Worm (Caenorhabditis elegans): ENCODE data around the gene cutl-3.
A peak's percentile ranks its signal among the peaks of the same experiment; 100 is the strongest.

Gene cutl-3

DNA sequence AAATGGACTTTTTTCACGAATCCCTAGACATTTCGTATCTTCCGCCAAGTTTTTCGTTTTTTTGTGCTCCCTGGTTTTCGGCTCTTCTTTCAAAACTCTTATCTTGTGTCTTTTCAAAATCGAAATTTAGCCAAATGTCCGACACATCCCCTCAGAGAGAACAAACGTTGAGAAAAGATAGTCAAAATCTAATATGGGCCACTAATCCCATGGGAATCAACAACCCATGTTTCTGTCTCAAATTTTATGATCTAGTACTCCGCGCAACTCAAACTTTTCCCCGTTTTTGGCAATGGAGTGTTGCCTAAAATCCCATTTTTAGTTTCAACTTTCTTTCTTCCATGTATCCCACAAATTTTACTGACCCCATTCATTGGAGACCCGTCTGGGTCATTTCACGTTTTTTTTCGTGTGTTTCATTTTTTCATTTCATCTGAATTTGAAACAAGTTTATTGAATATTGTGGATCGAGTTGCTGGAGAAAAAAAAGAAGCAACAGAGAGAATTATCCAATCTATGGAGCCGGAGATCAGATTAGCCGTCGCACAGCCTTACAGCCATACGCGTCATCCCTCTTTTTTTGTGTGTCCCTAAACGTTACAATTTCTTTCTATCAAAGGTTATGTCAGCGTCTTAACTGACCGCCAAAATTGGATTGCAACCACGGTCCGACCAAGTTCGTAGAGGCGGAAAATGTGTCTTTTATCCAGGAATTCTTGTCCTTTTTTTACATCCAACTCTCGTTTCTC lies 12.7 kb upstream of the cutl-3 start:
- peak; percentile 84 for TF ChIP-seq fkh-10 (GFP tag; optimal IDR thresholded peaks at IDR 0.05)
- TF ChIP-seq pqm-1 (tag; optimal IDR thresholded peaks at IDR 0.05), result no peak

DNA sequence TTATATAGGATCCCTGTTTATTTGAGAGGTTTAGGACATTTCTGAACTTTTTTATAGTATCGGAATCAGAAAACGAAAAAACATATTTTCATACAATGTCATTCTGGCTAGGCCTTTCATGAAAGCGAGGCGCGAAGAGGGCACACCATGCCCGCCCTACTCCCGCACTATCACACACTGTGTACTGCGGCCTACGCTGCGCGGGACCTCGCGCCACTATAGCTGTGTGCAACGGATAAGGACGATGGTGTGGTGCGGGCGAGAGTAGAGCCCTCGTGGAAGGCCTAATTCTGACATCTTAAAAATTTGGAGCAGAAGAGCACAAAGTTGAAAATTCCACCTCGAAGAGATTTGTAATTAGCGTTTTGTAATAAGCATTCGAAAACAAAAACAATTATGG lies 11.9 kb upstream of the cutl-3 start:
- TF ChIP-seq eor-1 (tag; optimal IDR thresholded peaks at IDR 0.05), result no peak
- no peak for TF ChIP-seq nhr-28 (tag; optimal IDR thresholded peaks at IDR 0.05)
- TF ChIP-seq nhr-25 (tag; optimal IDR thresholded peaks at IDR 0.05), result no peak
- no peak for TF ChIP-seq elt-2 (tag; optimal IDR thresholded peaks at IDR 0.05)
- TF ChIP-seq ZK546.5 (tag; optimal IDR thresholded peaks at IDR 0.05), result no peak
- no peak for TF ChIP-seq fos-1 (tag; optimal IDR thresholded peaks at IDR 0.05)
- no peak for TF ChIP-seq jun-1 (tag; optimal IDR thresholded peaks at IDR 0.05)
- TF ChIP-seq nhr-11 (tag; optimal IDR thresholded peaks at IDR 0.05), result no peak
- TF ChIP-seq tbx-2 (tag; optimal IDR thresholded peaks at IDR 0.05), result no peak
- TF ChIP-seq pqm-1 (tag; optimal IDR thresholded peaks at IDR 0.05), result no peak
- no peak for TF ChIP-seq sea-2 (GFP tag; optimal IDR thresholded peaks at IDR 0.05)
- no peak for TF ChIP-seq nhr-23 (tag; optimal IDR thresholded peaks at IDR 0.05)
- TF ChIP-seq elt-1 (tag; optimal IDR thresholded peaks at IDR 0.05), result no peak
- no peak for TF ChIP-seq aly-2 (tag; optimal IDR thresholded peaks at IDR 0.05)
- no peak for TF ChIP-seq ceh-28 (tag; optimal IDR thresholded peaks at IDR 0.05)
- no peak for TF ChIP-seq mdl-1 (tag; optimal IDR thresholded peaks at IDR 0.05)

DNA sequence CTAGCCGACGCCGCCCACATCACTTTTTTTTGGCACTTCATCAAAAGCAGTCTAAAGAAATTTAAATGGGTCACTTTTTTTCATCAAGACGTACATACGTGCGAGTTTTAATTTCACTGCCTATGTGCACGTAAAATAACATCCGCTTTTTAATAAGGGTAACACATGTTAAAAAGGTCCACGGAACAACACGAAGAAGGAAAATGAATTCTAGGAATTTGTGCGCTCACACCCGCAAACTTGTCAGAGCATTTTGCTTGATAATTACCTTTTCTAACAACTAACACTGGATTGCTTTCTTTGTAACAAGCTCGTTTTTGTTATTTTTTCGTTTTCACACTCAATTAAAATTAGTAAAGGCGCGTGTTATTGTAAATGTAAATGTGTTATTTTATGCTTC lies 9.7 kb upstream of the cutl-3 start:
- TF ChIP-seq fkh-2 (tag; optimal IDR thresholded peaks at IDR 0.05) (no peak), ZK546.5 (tag; optimal IDR thresholded peaks at IDR 0.05) (no peak), ceh-16 (tag; optimal IDR thresholded peaks at IDR 0.05) (no peak), nhr-12 (tag; optimal IDR thresholded peaks at IDR 0.05) (no peak), pha-4 (tag; optimal IDR thresholded peaks at IDR 0.05) (no peak), fkh-10 (GFP tag; optimal IDR thresholded peaks at IDR 0.05) (no peak), lsy-12 (tag; optimal IDR thresholded peaks at IDR 0.05) (no peak), daf-12 (tag; optimal IDR thresholded peaks at IDR 0.05) (no peak), nhr-43 (tag; optimal IDR thresholded peaks at IDR 0.05; ENCODE audit: poor library complexity, severe bottlenecking) (no peak), pqm-1 (tag; optimal IDR thresholded peaks at IDR 0.05) (no peak), mdl-1 (tag; optimal IDR thresholded peaks at IDR 0.05) (no peak), nfya-1 (tag; optimal IDR thresholded peaks at IDR 0.05; ENCODE audit: insufficient read depth) (no peak), hmg-11 (tag; optimal IDR thresholded peaks at IDR 0.05) (no peak), lin-15B (tag; optimal IDR thresholded peaks at IDR 0.05) (no peak), jun-1 (tag; optimal IDR thresholded peaks at IDR 0.05) (no peak), sea-2 (GFP tag; optimal IDR thresholded peaks at IDR 0.05) (no peak), nhr-11 (tag; optimal IDR thresholded peaks at IDR 0.05) (no peak), unc-39 (tag; optimal IDR thresholded peaks at IDR 0.05) (no peak), nhr-67 (tag; optimal IDR thresholded peaks at IDR 0.05) (no peak)

DNA sequence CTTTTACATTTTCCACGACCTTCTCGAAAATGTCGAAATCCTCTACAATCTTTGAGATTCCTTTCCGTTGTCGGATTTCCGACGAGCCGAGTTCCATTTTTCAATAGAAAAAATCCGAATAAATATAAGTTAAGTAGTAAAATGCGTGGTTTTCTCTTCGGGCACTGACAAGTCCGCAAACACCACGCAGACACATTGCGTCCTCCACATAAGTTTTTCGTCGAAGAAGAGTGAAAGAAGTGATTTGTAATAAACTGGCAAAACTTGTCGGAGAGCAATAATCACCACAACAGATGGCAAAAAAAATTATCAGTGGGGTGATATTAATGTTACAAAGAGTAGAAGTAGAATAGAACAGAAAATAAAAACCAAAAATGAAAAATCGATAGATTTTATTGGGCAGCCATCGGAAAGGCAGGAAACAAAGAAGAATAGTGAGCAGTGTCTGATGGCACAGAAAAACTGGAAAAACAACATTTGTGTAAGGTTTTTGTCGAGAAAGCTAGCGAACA lies 7.9 kb upstream of the cutl-3 start, which contains the start of gene ergi-2:
TSS of gene ergi-2 (minus strand) at position 462 of the 512 bp plus-strand sequence.
- no peak for TF ChIP-seq ztf-11 (tag; optimal IDR thresholded peaks at IDR 0.05)
- TF ChIP-seq hmg-11 (tag; optimal IDR thresholded peaks at IDR 0.05), result peak; percentile 16
- no peak for TF ChIP-seq nhr-12 (tag; optimal IDR thresholded peaks at IDR 0.05)
- peak; percentile 16 for TF ChIP-seq elt-2 (tag; optimal IDR thresholded peaks at IDR 0.05)
- no peak for TF ChIP-seq lin-39 (tag; optimal IDR thresholded peaks at IDR 0.05)
- peak; percentile 37 for TF ChIP-seq snpc-4 (tag; optimal IDR thresholded peaks at IDR 0.05)
- TF ChIP-seq egl-5 (tag; optimal IDR thresholded peaks at IDR 0.05), result peak; percentile 50
- TF ChIP-seq sea-2 (GFP tag; optimal IDR thresholded peaks at IDR 0.05), result no peak

All from whole organism, L3 larva.